Fruit fly (Drosophila melanogaster): ENCODE measurements around the gene CG34332.
"Not testable (repeated sequence)": the region's sequence is repeated elsewhere in the genome, so short reads cannot be mapped to it uniquely, and the experiment has no call there.

DNA sequence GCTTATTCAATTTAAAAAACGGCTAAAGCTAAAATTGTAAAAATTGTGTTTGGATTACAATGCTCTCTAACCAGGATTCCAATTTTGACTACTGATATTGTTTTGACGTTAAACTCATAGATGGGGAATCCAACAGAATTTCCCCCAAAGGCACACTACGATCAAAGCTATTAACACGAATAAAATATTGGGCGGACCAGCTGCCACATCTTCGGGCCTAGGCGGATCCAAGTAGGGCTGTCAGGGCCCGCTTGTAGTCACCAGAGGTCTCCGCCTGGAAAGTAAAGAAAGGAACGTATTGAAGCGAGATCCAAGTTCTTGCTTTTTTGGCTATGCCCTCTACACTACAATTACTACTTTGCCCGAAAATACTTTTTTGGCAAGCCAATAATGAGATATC lies 37.7 kb downstream of the CG34332 start, which contains the start of gene Sdic1:
- TF ChIP-seq CG34367, CG8159 (tag; optimal IDR thresholded peaks at IDR 0.05): not testable (repeated sequence)
